Fruit fly (Drosophila melanogaster) Kc167 (cell line): Measurements from ENCODE around the gene CG46427.

Source experiments
- Myc ChIP-seq: fragments of >200 bp; optimal IDR thresholded peaks from 2 replicates; lab custom pipeline; 2017; ENCODE audit warnings: missing external identifiers
- psq ChIP-seq: fragments of >200 bp; optimal IDR thresholded peaks from 2 replicates; lab custom pipeline; 2017; ENCODE audit warnings: missing external identifiers
- ttk ChIP-seq: sonication (Bioruptor generic); optimal IDR thresholded peaks from 2 replicates; lab custom pipeline; 2017; ENCODE audit warnings: missing external identifiers

- TF ChIP-seq Myc (lab: Kevin White, UChicago), result no peak
- TF ChIP-seq ttk (lab: Kevin White, UChicago), result no peak
- no peak for TF ChIP-seq psq (lab: Kevin White, UChicago)
Measured at dm6 chr3R:12398620-12399247, 40.2 kb downstream of the CG46427 start, which contains the start of gene Cyp9f3.
